Fruit fly (Drosophila melanogaster) whole organism, embryonic: ENCODE data around the gene dtn.

ENCODE experiments used
- Adf1 ChIP-seq: fragments of 200-800 bp; sonication (Bioruptor generic); IDR thresholded peaks from 2 replicates; pipeline ENCODE4 v1.3.6; 2022; ENCODE audit warnings: missing biosample characterization, missing genetic modification characterization
- Bdp1 ChIP-seq: fragments of 200-800 bp; sonication (Bioruptor generic); optimal IDR thresholded peaks from 3 replicates; lab custom pipeline; 2016; ENCODE audit warnings: missing biosample characterization, missing genetic modification characterization
- CG10565 ChIP-seq: fragments of 200-800 bp; sonication (Bioruptor generic); optimal IDR thresholded peaks from 3 replicates; lab custom pipeline; 2016; ENCODE audit warnings: missing biosample characterization, mild to moderate bottlenecking, missing genetic modification characterization
- CG12155 ChIP-seq: fragments of 200-800 bp; sonication (Bioruptor generic); optimal IDR thresholded peaks from 3 replicates; lab custom pipeline; 2016; ENCODE audit warnings: missing biosample characterization, missing genetic modification characterization
- CG13287 ChIP-seq: fragments of 200-800 bp; sonication (Bioruptor generic); IDR thresholded peaks from 2 replicates; pipeline ENCODE4 v1.3.6; 2022; ENCODE audit warnings: missing biosample characterization, missing genetic modification characterization; ENCODE audit not compliant: partially characterized antibody
- CG14667 ChIP-seq: fragments of 200-800 bp; sonication (Bioruptor generic); IDR thresholded peaks from 2 replicates; pipeline ENCODE4 v1.3.6; 2022; ENCODE audit warnings: missing biosample characterization, missing genetic modification characterization
- CG15696 ChIP-seq: fragments of 200-800 bp; sonication (Bioruptor generic); optimal IDR thresholded peaks from 2 replicates; lab custom pipeline; 2019; ENCODE audit warnings: missing biosample characterization, mild to moderate bottlenecking, missing genetic modification characterization, moderate library complexity
- CG16779 ChIP-seq: fragments of 200-800 bp; sonication (Bioruptor generic); IDR thresholded peaks from 2 replicates; pipeline ENCODE4 v1.3.6; 2022; ENCODE audit warnings: missing biosample characterization, missing genetic modification characterization
- CG17612 ChIP-seq: fragments of 200-800 bp; sonication (Bioruptor generic); IDR thresholded peaks from 2 replicates; pipeline ENCODE4 v1.3.6; 2022; ENCODE audit warnings: missing biosample characterization, missing genetic modification characterization
- CG3163 ChIP-seq: fragments of 200-800 bp; sonication (Bioruptor generic); optimal IDR thresholded peaks from 3 replicates; lab custom pipeline; 2016; ENCODE audit warnings: missing biosample characterization, missing genetic modification characterization
- CG42726 ChIP-seq: fragments of 200-800 bp; sonication (Bioruptor generic); IDR thresholded peaks from 2 replicates; pipeline ENCODE4 v1.3.6; 2022; ENCODE audit warnings: missing biosample characterization, missing genetic modification characterization; ENCODE audit not compliant: partially characterized antibody
- CG4424 ChIP-seq: fragments of 200-800 bp; sonication (Bioruptor generic); optimal IDR thresholded peaks from 3 replicates; lab custom pipeline; 2016; ENCODE audit warnings: missing biosample characterization, missing genetic modification characterization
- CG6654 ChIP-seq: fragments of 200-800 bp; sonication (Bioruptor generic); optimal IDR thresholded peaks from 2 replicates; lab custom pipeline; 2017; ENCODE audit warnings: missing biosample characterization, mild to moderate bottlenecking, missing genetic modification characterization
- CG7372 ChIP-seq: fragments of 200-800 bp; sonication (Bioruptor generic); IDR thresholded peaks from 2 replicates; pipeline ENCODE4 v1.3.6; 2022; ENCODE audit warnings: missing biosample characterization, missing genetic modification characterization
- CG8281 ChIP-seq: fragments of 200-800 bp; sonication (Bioruptor generic); optimal IDR thresholded peaks from 2 replicates; lab custom pipeline; 2018; ENCODE audit warnings: missing biosample characterization, mild to moderate bottlenecking, missing genetic modification characterization, moderate library complexity
- CG9817 ChIP-seq: fragments of 200-800 bp; sonication (Bioruptor generic); optimal IDR thresholded peaks from 2 replicates; lab custom pipeline; 2018; ENCODE audit warnings: missing biosample characterization, mild to moderate bottlenecking, missing genetic modification characterization, moderate library complexity
- CHES-1-like ChIP-seq: fragments of 200-800 bp; sonication (Bioruptor generic); optimal IDR thresholded peaks from 2 replicates; lab custom pipeline; 2016; ENCODE audit warnings: missing biosample characterization, missing genetic modification characterization
- Camta ChIP-seq: fragments of 200-800 bp; sonication (Bioruptor generic); optimal IDR thresholded peaks from 2 replicates; lab custom pipeline; 2016; ENCODE audit warnings: missing biosample characterization, missing genetic modification characterization
- Dek ChIP-seq: fragments of 200-800 bp; sonication (Bioruptor generic); optimal IDR thresholded peaks from 3 replicates; lab custom pipeline; 2019; ENCODE audit warnings: missing biosample characterization, mild to moderate bottlenecking, missing genetic modification characterization, moderate library complexity
- Ets97D ChIP-seq: fragments of 200-800 bp; sonication (Bioruptor generic); optimal IDR thresholded peaks from 3 replicates; lab custom pipeline; 2016; ENCODE audit warnings: missing biosample characterization, missing genetic modification characterization
- Fer2 ChIP-seq: fragments of 200-800 bp; sonication (Bioruptor generic); optimal IDR thresholded peaks from 2 replicates; lab custom pipeline; 2018; ENCODE audit warnings: missing biosample characterization, mild to moderate bottlenecking, missing genetic modification characterization, moderate library complexity
- Hey ChIP-seq: fragments of 200-800 bp; sonication (Bioruptor generic); optimal IDR thresholded peaks from 3 replicates; lab custom pipeline; 2018; ENCODE audit warnings: missing biosample characterization, mild to moderate bottlenecking, missing genetic modification characterization
- Hsf ChIP-seq: fragments of 200-800 bp; sonication (Bioruptor generic); optimal IDR thresholded peaks from 3 replicates; lab custom pipeline; 2016; ENCODE audit warnings: missing biosample characterization, missing genetic modification characterization
- NC2α ChIP-seq: fragments of 200-800 bp; sonication (Bioruptor generic); optimal IDR thresholded peaks from 2 replicates; lab custom pipeline; 2016; ENCODE audit warnings: missing biosample characterization, missing genetic modification characterization
- Pdp1 ChIP-seq, 2 experiments: fragments of 200-800 bp; sonication (Bioruptor generic); optimal IDR thresholded peaks; 3 replicates each; lab custom pipeline; 2016; ENCODE audit warnings: missing biosample characterization in 2 of 2, missing genetic modification characterization in 2 of 2, mild to moderate bottlenecking in 1 of 2, moderate library complexity in 1 of 2
- TFAM ChIP-seq: fragments of 200-800 bp; sonication (Bioruptor generic); optimal IDR thresholded peaks from 2 replicates; lab custom pipeline; 2017; ENCODE audit warnings: missing biosample characterization, missing genetic modification characterization, inconsistent platforms
- Xrp1 ChIP-seq: fragments of 200-800 bp; sonication (Bioruptor generic); IDR thresholded peaks from 2 replicates; pipeline ENCODE4 v1.3.6; 2022; ENCODE audit warnings: missing biosample characterization, missing genetic modification characterization
- YL-1 ChIP-seq: fragments of 200-800 bp; sonication (Bioruptor generic); optimal IDR thresholded peaks from 3 replicates; lab custom pipeline; 2017; ENCODE audit warnings: missing biosample characterization, mild to moderate bottlenecking, missing genetic modification characterization
- cas ChIP-seq: fragments of 200-800 bp; sonication (Bioruptor generic); IDR thresholded peaks from 2 replicates; pipeline ENCODE4 v1.3.6; 2022; ENCODE audit warnings: missing biosample characterization, missing genetic modification characterization
- cg ChIP-seq: fragments of 200-800 bp; sonication (Bioruptor generic); optimal IDR thresholded peaks from 3 replicates; lab custom pipeline; 2019; ENCODE audit warnings: missing biosample characterization, mild to moderate bottlenecking, missing genetic modification characterization, moderate library complexity
- crol ChIP-seq: fragments of 200-800 bp; sonication (Bioruptor generic); IDR thresholded peaks from 2 replicates; pipeline ENCODE4 v1.3.6; 2022; ENCODE audit warnings: missing biosample characterization, missing genetic modification characterization
- cwo ChIP-seq: fragments of 200-800 bp; sonication (Bioruptor generic); optimal IDR thresholded peaks from 3 replicates; lab custom pipeline; 2017; ENCODE audit warnings: missing biosample characterization, missing genetic modification characterization, mild to moderate bottlenecking, moderate library complexity, missing genetic modification reagents
- gcm ChIP-seq: fragments of 200-800 bp; sonication (Bioruptor generic); optimal IDR thresholded peaks from 2 replicates; lab custom pipeline; 2019; ENCODE audit warnings: missing biosample characterization, mild to moderate bottlenecking, missing genetic modification characterization, moderate library complexity
- inv ChIP-seq: fragments of 200-800 bp; sonication (Bioruptor generic); IDR thresholded peaks from 2 replicates; pipeline ENCODE4 v1.3.6; 2022; ENCODE audit warnings: missing biosample characterization, missing genetic modification characterization; ENCODE audit not compliant: partially characterized antibody
- klu ChIP-seq: fragments of 200-800 bp; sonication (Bioruptor generic); IDR thresholded peaks from 2 replicates; pipeline ENCODE4 v1.3.6; 2022; ENCODE audit warnings: missing biosample characterization, missing genetic modification characterization
- lilli ChIP-seq: fragments of 200-800 bp; sonication (Bioruptor generic); optimal IDR thresholded peaks from 3 replicates; lab custom pipeline; 2016; ENCODE audit warnings: missing biosample characterization, missing genetic modification characterization
- mld ChIP-seq: fragments of 200-800 bp; sonication (Bioruptor generic); IDR thresholded peaks from 3 replicates; pipeline ENCODE4 v1.3.6; 2022; ENCODE audit warnings: missing biosample characterization, missing genetic modification characterization; ENCODE audit not compliant: partially characterized antibody
- nom ChIP-seq: fragments of 200-800 bp; sonication (Bioruptor generic); optimal IDR thresholded peaks from 2 replicates; lab custom pipeline; 2017; ENCODE audit warnings: missing biosample characterization, missing genetic modification characterization, mild to moderate bottlenecking, moderate library complexity, missing genetic modification reagents
- peb ChIP-seq: fragments of 200-800 bp; sonication (Bioruptor generic); IDR thresholded peaks from 2 replicates; pipeline ENCODE4 v1.3.6; 2022; ENCODE audit warnings: missing biosample characterization, missing genetic modification characterization
- pho ChIP-seq: fragments of 200-800 bp; sonication (Bioruptor generic); optimal IDR thresholded peaks from 2 replicates; lab custom pipeline; 2016; ENCODE audit warnings: missing biosample characterization, missing genetic modification characterization
- pzg ChIP-seq: fragments of 200-800 bp; sonication (Bioruptor generic); optimal IDR thresholded peaks from 3 replicates; lab custom pipeline; 2018; ENCODE audit warnings: missing biosample characterization, mild to moderate bottlenecking, missing genetic modification characterization, moderate library complexity
- sens-2 ChIP-seq: fragments of 200-800 bp; sonication (Bioruptor generic); IDR thresholded peaks from 2 replicates; pipeline ENCODE4 v1.3.6; 2022; ENCODE audit warnings: missing biosample characterization, missing genetic modification characterization
- slp2 ChIP-seq: fragments of 200-800 bp; sonication (Bioruptor generic); optimal IDR thresholded peaks from 2 replicates; lab custom pipeline; 2016; ENCODE audit warnings: missing biosample characterization, missing genetic modification characterization
- sqz ChIP-seq: fragments of 200-800 bp; sonication (Bioruptor generic); optimal IDR thresholded peaks from 3 replicates; lab custom pipeline; 2018; ENCODE audit warnings: missing biosample characterization, mild to moderate bottlenecking, missing genetic modification characterization
- tin ChIP-seq: fragments of 200-800 bp; sonication (Bioruptor generic); optimal IDR thresholded peaks from 3 replicates; lab custom pipeline; 2016; ENCODE audit warnings: missing biosample characterization, missing genetic modification characterization
- tna ChIP-seq: fragments of 200-800 bp; sonication (Bioruptor generic); IDR thresholded peaks from 2 replicates; pipeline ENCODE4 v1.3.6; 2022; ENCODE audit warnings: missing biosample characterization, missing genetic modification characterization; ENCODE audit not compliant: partially characterized antibody
- tx ChIP-seq: fragments of 200-800 bp; sonication (Bioruptor generic); optimal IDR thresholded peaks from 2 replicates; lab custom pipeline; 2016; ENCODE audit warnings: missing biosample characterization, missing genetic modification characterization
- vvl ChIP-seq: fragments of 200-800 bp; sonication (Bioruptor generic); IDR thresholded peaks from 2 replicates; pipeline ENCODE4 v1.3.6; 2022; ENCODE audit warnings: missing biosample characterization, missing genetic modification characterization
- zen2 ChIP-seq: fragments of 200-800 bp; sonication (Bioruptor generic); IDR thresholded peaks from 3 replicates; pipeline ENCODE4 v1.3.6; 2022; ENCODE audit warnings: missing biosample characterization, missing genetic modification characterization; ENCODE audit not compliant: partially characterized antibody
- zfh2 ChIP-seq: fragments of 200-800 bp; sonication (Bioruptor generic); optimal IDR thresholded peaks from 2 replicates; lab custom pipeline; 2016; ENCODE audit warnings: missing biosample characterization, missing genetic modification characterization

The dtn gene

DNA sequence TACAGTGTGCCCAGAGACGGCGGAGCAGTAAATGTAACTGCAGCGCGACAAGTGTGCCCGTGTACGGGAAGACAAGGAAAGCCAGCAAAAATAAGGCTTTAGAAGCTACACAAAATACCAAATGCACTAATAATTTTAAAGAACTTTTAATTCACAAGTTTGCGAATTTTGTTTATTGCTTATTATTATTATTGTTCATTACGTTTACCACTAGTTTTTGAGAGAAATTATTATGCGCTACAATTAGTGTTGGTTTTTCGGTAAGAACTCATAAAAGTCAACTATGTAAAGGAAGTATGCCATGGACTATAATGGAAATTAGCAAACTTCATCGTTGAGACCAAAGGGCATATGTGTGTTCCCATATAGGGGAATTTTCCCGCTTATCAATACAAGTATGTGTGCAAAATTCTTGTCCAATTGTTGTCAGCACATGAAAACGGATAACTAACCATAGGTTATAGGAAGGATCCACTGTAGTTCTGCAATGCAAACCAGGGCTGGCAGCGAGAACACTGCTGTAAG is 41.8 kb downstream of the dtn start, which contains the start of gene schlank:
Gene schlank, minus strand, starts transcription at position 42 of the 525 bp plus-strand sequence.
- TF ChIP-seq cas (GFP tag; lab: Robert Waterston, UW) (no peak), YL-1 (GFP tag; lab: Kevin White, UChicago) (no peak), cwo (GFP tag; lab: Kevin White, UChicago) (no peak), crol (GFP tag; lab: Robert Waterston, UW) (no peak), tna (GFP tag; lab: Robert Waterston, UW) (no peak), CG9817 (tag; lab: Kevin White, UChicago) (no peak), CG13287 (GFP tag; lab: Robert Waterston, UW) (no peak), Ets97D (peak; percentile 36), Hey (tag; lab: Kevin White, UChicago) (no peak), gcm (GFP tag; lab: Kevin White, UChicago) (no peak), CG8281 (tag; lab: Kevin White, UChicago) (no peak), CG10565 (no peak), sens-2 (GFP tag; lab: Robert Waterston, UW) (no peak), mld (GFP tag; lab: Robert Waterston, UW) (no peak), klu (GFP tag; lab: Robert Waterston, UW) (peak; percentile 22; the same call in 1 of the 2 replicates), slp2 (GFP tag; lab: Kevin White, UChicago) (peak; percentile 42), pho (GFP tag; lab: Kevin White, UChicago) (peak; percentile 56), CG42726 (no peak), nom (GFP tag; lab: Kevin White, UChicago) (no peak), tx (peak; percentile 27), Bdp1 (peak; percentile 17), CG12155 (GFP tag; lab: Kevin White, UChicago) (peak; percentile 27), Camta (GFP tag; lab: Kevin White, UChicago) (no peak), NC2α (no peak), zfh2 (GFP tag; lab: Kevin White, UChicago) (peak; percentile 51), pzg (GFP tag; lab: Kevin White, UChicago) (peak; percentile 76), CG4424 (GFP tag; lab: Kevin White, UChicago) (peak; percentile 30), TFAM (GFP tag; lab: Kevin White, UChicago) (no peak), CG14667 (GFP tag; lab: Robert Waterston, UW) (peak; percentile 39), inv (GFP tag; lab: Robert Waterston, UW) (no peak), CG6654 (no peak), Dek (peak; percentile 35), CG15696 (tag; lab: Kevin White, UChicago) (peak; percentile 36), tin (GFP tag; lab: Kevin White, UChicago) (peak; percentile 41), CG7372 (no peak; the same call in 1 of the 2 replicates), Fer2 (tag; lab: Kevin White, UChicago) (no peak), Pdp1 (GFP tag; optimal IDR thresholded peaks at IDR 0.05; lab: Kevin White, UChicago) (peak; percentile 5 to 64), Hsf (GFP tag; lab: Kevin White, UChicago) (peak; percentile 62), sqz (no peak), Xrp1 (peak; percentile 46; the same call in 1 of the 2 replicates), CG17612 (GFP tag; lab: Robert Waterston, UW) (peak; percentile 45; the same call in 1 of the 2 replicates), zen2 (GFP tag; lab: Robert Waterston, UW) (no peak), cg (GFP tag; lab: Kevin White, UChicago) (no peak), peb (GFP tag; lab: Robert Waterston, UW) (0 out of 2 replicates have a peak, but pooled peaks have one; percentile 29), CG16779 (GFP tag; lab: Robert Waterston, UW) (no peak), lilli (GFP tag; lab: Kevin White, UChicago) (peak; percentile 72), vvl (GFP tag; lab: Robert Waterston, UW) (peak; percentile 68), Adf1 (GFP tag; lab: Robert Waterston, UW) (no peak), CG3163 (peak; percentile 3), CHES-1-like (GFP tag; lab: Kevin White, UChicago) (peak; percentile 9)
